ENCODE assay signal across 6 fruit fly cellular contexts in genomic region chrX:19744003-19744488, dm6.
TF ChIP-seq lines count a peak whose summit lies in the region.

CG18809 (minus strand) TSS chrX:19744335.
COX6B (minus strand) TSS chrX:19744335.
CG33932 (plus strand) TSS chrX:19744431.
Rpp20 (plus strand) TSS chrX:19744431.

- peak; percentile 33 to 57 for TF ChIP-seq CTCF in S2 (optimal IDR thresholded peaks at IDR 0.05; lab: Kevin White, UChicago)
- peak; percentile 14 for TF ChIP-seq CTCF in whole organism, embryonic (GFP tag; optimal IDR thresholded peaks at IDR 0.05; lab: Kevin White, UChicago)

TF ChIP-seq in whole organism, adult, 20 proteins besides CTCF, POLR2A, EP300 and RAD21 (continues in another document):
- TF ChIP-seq pad (GFP tag; optimal IDR thresholded peaks at IDR 0.05; lab: Kevin White, UChicago), result peak; percentile 83
- TF ChIP-seq bab1 (GFP tag; optimal IDR thresholded peaks at IDR 0.05; lab: Kevin White, UChicago), result peak; percentile 81
- TF ChIP-seq Mnt (GFP tag; optimal IDR thresholded peaks at IDR 0.05; lab: Kevin White, UChicago), result peak; percentile 94
- TF ChIP-seq CG14711 (tag; optimal IDR thresholded peaks at IDR 0.05; lab: Kevin White, UChicago), result peak; percentile 60
- TF ChIP-seq tj (GFP tag; optimal IDR thresholded peaks at IDR 0.05; lab: Kevin White, UChicago), result peak; percentile 62
- no peak for TF ChIP-seq Hr96 (GFP tag; optimal IDR thresholded peaks at IDR 0.05; lab: Kevin White, UChicago)
- peak; percentile 91 for TF ChIP-seq CG1620 (GFP tag; optimal IDR thresholded peaks at IDR 0.05; lab: Kevin White, UChicago)
- TF ChIP-seq CG12768 (GFP tag; optimal IDR thresholded peaks at IDR 0.05; lab: Kevin White, UChicago), result peak; percentile 37
- TF ChIP-seq cic (GFP tag; optimal IDR thresholded peaks at IDR 0.05; lab: Kevin White, UChicago), result peak; percentile 40
- TF ChIP-seq CG5204 (GFP tag; optimal IDR thresholded peaks at IDR 0.05; lab: Kevin White, UChicago), result no peak
- TF ChIP-seq Crg-1 (GFP tag; optimal IDR thresholded peaks at IDR 0.05; lab: Kevin White, UChicago), result peak; percentile 86
- TF ChIP-seq CG11617 (GFP tag; optimal IDR thresholded peaks at IDR 0.05; lab: Kevin White, UChicago), result peak; percentile 74
- TF ChIP-seq CG7045 (GFP tag; optimal IDR thresholded peaks at IDR 0.05; lab: Kevin White, UChicago), result peak; percentile 31
- no peak for TF ChIP-seq cnc (optimal IDR thresholded peaks at IDR 0.05; lab: Kevin White, UChicago)
- peak; percentile 45 for TF ChIP-seq toe (GFP tag; optimal IDR thresholded peaks at IDR 0.05; lab: Kevin White, UChicago)
- TF ChIP-seq CG7101 (tag; optimal IDR thresholded peaks at IDR 0.05; lab: Kevin White, UChicago), result peak; percentile 79
- peak; percentile 58 for TF ChIP-seq Clk (GFP tag; optimal IDR thresholded peaks at IDR 0.05; lab: Kevin White, UChicago)
- peak; percentile 72 for TF ChIP-seq ovo (GFP tag; optimal IDR thresholded peaks at IDR 0.05; lab: Kevin White, UChicago)

TF ChIP-seq in whole organism, embryonic, 481 proteins besides CTCF, POLR2A, EP300 and RAD21 (continues in another document):
- TF ChIP-seq amos (GFP tag; IDR thresholded peaks at IDR 0.05; lab: Robert Waterston, UW; ENCODE audit: partially characterized antibody), result peak; percentile 99
- TF ChIP-seq eve (GFP tag; optimal IDR thresholded peaks at IDR 0.05; lab: Kevin White, UChicago), result no peak
- TF ChIP-seq CG9817 (tag; optimal IDR thresholded peaks at IDR 0.05; lab: Kevin White, UChicago), result peak; percentile 66
- TF ChIP-seq dmrt99B (tag; optimal IDR thresholded peaks at IDR 0.05; lab: Kevin White, UChicago), result no peak
- TF ChIP-seq Rx (GFP tag; IDR thresholded peaks at IDR 0.05; lab: Robert Waterston, UW), result peak; percentile 32; the same call in 1 of the 2 replicates
- peak; percentile 61 for TF ChIP-seq emc (GFP tag; optimal IDR thresholded peaks at IDR 0.05; lab: Kevin White, UChicago)
- TF ChIP-seq p53 (GFP tag; optimal IDR thresholded peaks at IDR 0.05; lab: Kevin White, UChicago), result peak; percentile 71
- peak; percentile 31 for TF ChIP-seq Fer3 (tag; optimal IDR thresholded peaks at IDR 0.05; lab: Kevin White, UChicago)
- TF ChIP-seq CG10321 (GFP tag; IDR thresholded peaks at IDR 0.05; lab: Robert Waterston, UW), result peak; percentile 46; the same call in 1 of the 2 replicates
- TF ChIP-seq CG17359 (tag; optimal IDR thresholded peaks at IDR 0.05; lab: Kevin White, UChicago), result no peak
- TF ChIP-seq Neu2 (GFP tag; optimal IDR thresholded peaks at IDR 0.05; lab: Kevin White, UChicago; ENCODE audit: borderline replicate concordance), result peak; percentile 10
- peak; percentile 51 for TF ChIP-seq CG6765 (GFP tag; optimal IDR thresholded peaks at IDR 0.05; lab: Kevin White, UChicago)
- TF ChIP-seq CG8944 (GFP tag; optimal IDR thresholded peaks at IDR 0.05; lab: Kevin White, UChicago), result peak; percentile 62
- TF ChIP-seq CG15696 (tag; optimal IDR thresholded peaks at IDR 0.05; lab: Kevin White, UChicago), result no peak
- TF ChIP-seq CG7372 (GFP tag; IDR thresholded peaks at IDR 0.05; lab: Robert Waterston, UW), result peak; percentile 47
- TF ChIP-seq Dbx (GFP tag; IDR thresholded peaks at IDR 0.05; lab: Robert Waterston, UW), result peak; percentile 90
- TF ChIP-seq CG18619 (GFP tag; optimal IDR thresholded peaks at IDR 0.05; lab: Kevin White, UChicago), result peak; percentile 70

TF ChIP-seq in whole organism, prepupa, 60 proteins besides CTCF, POLR2A, EP300 and RAD21 (continues in another document):
- peak; percentile 48 for TF ChIP-seq cyc (GFP tag; optimal IDR thresholded peaks at IDR 0.05; lab: Kevin White, UChicago)
- TF ChIP-seq CG10631 (GFP tag; optimal IDR thresholded peaks at IDR 0.05; lab: Kevin White, UChicago), result no peak
- TF ChIP-seq salr (GFP tag; optimal IDR thresholded peaks at IDR 0.05; lab: Kevin White, UChicago), result no peak
- TF ChIP-seq CG11762 (GFP tag; optimal IDR thresholded peaks at IDR 0.05; lab: Kevin White, UChicago; ENCODE audit: insufficient read depth), result no peak
- peak; percentile 39 for TF ChIP-seq Hr39 (GFP tag; optimal IDR thresholded peaks at IDR 0.05; lab: Kevin White, UChicago)
- no peak for TF ChIP-seq CG34406 (GFP tag; optimal IDR thresholded peaks at IDR 0.05; lab: Kevin White, UChicago)
- TF ChIP-seq Hr38 (GFP tag; optimal IDR thresholded peaks at IDR 0.05; lab: Kevin White, UChicago), result no peak
- no peak for TF ChIP-seq svp (GFP tag; lab: Kevin White, UChicago)
- no peak for TF ChIP-seq CG32006 (GFP tag; optimal IDR thresholded peaks at IDR 0.05; lab: Kevin White, UChicago)
- TF ChIP-seq CG16779 (tag; optimal IDR thresholded peaks at IDR 0.05; lab: Kevin White, UChicago), result no peak
- no peak for TF ChIP-seq pdm3 (GFP tag; optimal IDR thresholded peaks at IDR 0.05; lab: Kevin White, UChicago)
- no peak for TF ChIP-seq CG10669 (GFP tag; optimal IDR thresholded peaks at IDR 0.05; lab: Kevin White, UChicago)
- TF ChIP-seq topi (GFP tag; optimal IDR thresholded peaks at IDR 0.05; lab: Kevin White, UChicago), result no peak
- no peak for TF ChIP-seq dsx (GFP tag; optimal IDR thresholded peaks at IDR 0.05; lab: Kevin White, UChicago; ENCODE audit: poor library complexity, severe bottlenecking)
- TF ChIP-seq vri (GFP tag; optimal IDR thresholded peaks at IDR 0.05; lab: Kevin White, UChicago), result peak; percentile 98
- TF ChIP-seq CG4318 (GFP tag; optimal IDR thresholded peaks at IDR 0.05; lab: Kevin White, UChicago), result no peak
- TF ChIP-seq Ets21C (GFP tag; optimal IDR thresholded peaks at IDR 0.05; lab: Kevin White, UChicago), result no peak
- TF ChIP-seq CG11902 (GFP tag; optimal IDR thresholded peaks at IDR 0.05; lab: Kevin White, UChicago), result no peak
- peak; percentile 48 for TF ChIP-seq esn (GFP tag; optimal IDR thresholded peaks at IDR 0.05; lab: Kevin White, UChicago)
- no peak for TF ChIP-seq Ets96B (tag; optimal IDR thresholded peaks at IDR 0.05; lab: Kevin White, UChicago)

TF ChIP-seq in whole organism, pupa, 21 proteins besides CTCF, POLR2A, EP300 and RAD21:
- peak; percentile 21; the same call in 1 of the 3 replicates for TF ChIP-seq CG4496 (GFP tag; IDR thresholded peaks at IDR 0.05; lab: Robert Waterston, UW)
- TF ChIP-seq CG10348 (GFP tag; IDR thresholded peaks at IDR 0.05; lab: Robert Waterston, UW), result no peak
- peak; percentile 25 for TF ChIP-seq CG8159 (tag; optimal IDR thresholded peaks at IDR 0.05; lab: Kevin White, UChicago)
- TF ChIP-seq Pif1B (GFP tag; optimal IDR thresholded peaks at IDR 0.05; lab: Kevin White, UChicago), result no peak
- TF ChIP-seq rn (GFP tag; IDR thresholded peaks at IDR 0.05; lab: Robert Waterston, UW), result no peak
- TF ChIP-seq EcR (GFP tag; optimal IDR thresholded peaks at IDR 0.05; lab: Kevin White, UChicago), result peak; percentile 22
- TF ChIP-seq CG17806 (tag; optimal IDR thresholded peaks at IDR 0.05; lab: Kevin White, UChicago), result peak; percentile 11
- peak; percentile 46; the same call in 1 of the 2 replicates for TF ChIP-seq Ets98B (GFP tag; IDR thresholded peaks at IDR 0.05; lab: Robert Waterston, UW)
- TF ChIP-seq fd96Ca (GFP tag; IDR thresholded peaks at IDR 0.05; lab: Robert Waterston, UW), result peak; percentile 68
- peak; percentile 38; the same call in 1 of the 2 replicates for TF ChIP-seq CG12605 (GFP tag; IDR thresholded peaks at IDR 0.05; lab: Robert Waterston, UW)
- TF ChIP-seq CG15710 (tag; optimal IDR thresholded peaks at IDR 0.05; lab: Kevin White, UChicago), result peak; percentile 25
- TF ChIP-seq CG14655 (GFP tag; optimal IDR thresholded peaks at IDR 0.05; lab: Kevin White, UChicago), result no peak
- peak; percentile 37 for TF ChIP-seq Snoo (tag; optimal IDR thresholded peaks at IDR 0.05; lab: Kevin White, UChicago)
- TF ChIP-seq CG9948 (tag; optimal IDR thresholded peaks at IDR 0.05; lab: Kevin White, UChicago), result no peak
- no peak for TF ChIP-seq CG8301 (tag; optimal IDR thresholded peaks at IDR 0.05; lab: Kevin White, UChicago)
- TF ChIP-seq gl (tag; optimal IDR thresholded peaks at IDR 0.05; lab: Kevin White, UChicago), result peak; percentile 7
- TF ChIP-seq Pif1A (GFP tag; optimal IDR thresholded peaks at IDR 0.05; lab: Kevin White, UChicago), result no peak

TF ChIP-seq in whole organism, wandering third instar larva, 38 proteins besides CTCF, POLR2A, EP300 and RAD21 (continues in another document):
- TF ChIP-seq N (GFP tag; optimal IDR thresholded peaks at IDR 0.05; lab: Kevin White, UChicago) (no peak), OdsH (GFP tag; optimal IDR thresholded peaks at IDR 0.05; lab: Kevin White, UChicago) (peak; percentile 48), dsf (GFP tag; optimal IDR thresholded peaks at IDR 0.05; lab: Kevin White, UChicago; ENCODE audit: borderline replicate concordance) (no peak), CG32264 (GFP tag; optimal IDR thresholded peaks at IDR 0.05; lab: Kevin White, UChicago) (peak; percentile 12), dl (GFP tag; optimal IDR thresholded peaks at IDR 0.05; lab: Kevin White, UChicago; ENCODE audit: insufficient read depth in 1 of 2, partially characterized antibody in 2 of 2) (no peak), Sp1 (GFP tag; optimal IDR thresholded peaks at IDR 0.05; lab: Kevin White, UChicago) (peak; percentile 56), Dif (GFP tag; optimal IDR thresholded peaks at IDR 0.05; lab: Kevin White, UChicago; ENCODE audit: partially characterized antibody) (peak; percentile 30), sv (GFP tag; optimal IDR thresholded peaks at IDR 0.05; lab: Kevin White, UChicago) (peak; percentile 59), ey (GFP tag; optimal IDR thresholded peaks at IDR 0.05; lab: Kevin White, UChicago) (peak; percentile 50), Rel (GFP tag; optimal IDR thresholded peaks at IDR 0.05; lab: Kevin White, UChicago) (no peak), Rel (tag; optimal IDR thresholded peaks at IDR 0.05; lab: Kevin White, UChicago) (peak; percentile 63), br (GFP tag; optimal IDR thresholded peaks at IDR 0.05; lab: Kevin White, UChicago) (peak; percentile 52), Jra (GFP tag; optimal IDR thresholded peaks at IDR 0.05; lab: Kevin White, UChicago) (peak; percentile 60), Mio (GFP tag; optimal IDR thresholded peaks at IDR 0.05; lab: Kevin White, UChicago) (peak; percentile 2), Myc (optimal IDR thresholded peaks at IDR 0.05; lab: Kevin White, UChicago) (peak; percentile 81), rgr (GFP tag; optimal IDR thresholded peaks at IDR 0.05; lab: Kevin White, UChicago) (peak; percentile 79), CG9705 (GFP tag; optimal IDR thresholded peaks at IDR 0.05; lab: Kevin White, UChicago) (peak; percentile 39), fru (GFP tag; optimal IDR thresholded peaks at IDR 0.05; lab: Kevin White, UChicago) (peak; percentile 49), pan (optimal IDR thresholded peaks at IDR 0.05; lab: Kevin White, UChicago) (no peak), h (GFP tag; optimal IDR thresholded peaks at IDR 0.05; lab: Kevin White, UChicago) (peak; percentile 82), woc (GFP tag; optimal IDR thresholded peaks at IDR 0.05; lab: Kevin White, UChicago) (no peak), psq (GFP tag; optimal IDR thresholded peaks at IDR 0.05; lab: Kevin White, UChicago) (peak; percentile 48), Hr83 (GFP tag; optimal IDR thresholded peaks at IDR 0.05; lab: Kevin White, UChicago; ENCODE audit: poor library complexity, severe bottlenecking) (peak; percentile 90), GATAd (GFP tag; optimal IDR thresholded peaks at IDR 0.05; lab: Kevin White, UChicago) (peak; percentile 30), HLH106 (tag; optimal IDR thresholded peaks at IDR 0.05; lab: Kevin White, UChicago) (peak; percentile 51)
